Fruit fly (Drosophila melanogaster) Kc167 (cell line): ENCODE results near the gene nAChRbeta2.

ENCODE experiments used
- Myc ChIP-seq: fragments of >200 bp; optimal IDR thresholded peaks from 2 replicates; lab custom pipeline; 2017; ENCODE audit warnings: missing external identifiers
- psq ChIP-seq: fragments of >200 bp; optimal IDR thresholded peaks from 2 replicates; lab custom pipeline; 2017; ENCODE audit warnings: missing external identifiers
- ttk ChIP-seq: sonication (Bioruptor generic); optimal IDR thresholded peaks from 2 replicates; lab custom pipeline; 2017; ENCODE audit warnings: missing external identifiers

DNA sequence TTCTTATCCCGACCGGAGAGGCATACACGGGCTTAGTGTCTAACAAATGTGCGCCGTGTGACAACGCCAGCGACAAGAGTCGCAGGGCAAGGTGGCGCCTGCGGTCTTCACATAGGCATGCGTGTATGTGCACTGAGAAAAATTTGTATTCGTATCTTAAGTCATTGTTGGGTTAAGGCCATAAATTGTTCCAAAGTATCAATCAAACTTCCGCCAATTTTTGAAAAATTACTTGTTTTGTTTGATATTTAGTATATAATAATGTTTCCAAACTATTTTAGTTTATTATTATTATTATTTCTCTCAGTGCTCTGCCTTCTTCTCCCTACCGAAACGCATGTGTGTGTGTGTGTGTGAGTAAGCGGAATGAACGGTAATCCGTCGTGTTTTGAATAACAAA lies 47.7 kb downstream of the nAChRbeta2 start:
- no peak for TF ChIP-seq psq
- no peak for TF ChIP-seq ttk
- no peak for TF ChIP-seq Myc (lab: Kevin White, UChicago)
